Worm (Caenorhabditis elegans) whole organism, mixed stage, embryonic: ENCODE measurements around the gene cdr-3.

Source experiments
- M03D4.4 ChIP-seq: sonication (generic microtip); optimal IDR thresholded peaks from 2 replicates; lab custom pipeline; 2017; ENCODE audit warnings: mild to moderate bottlenecking, missing genetic modification characterization, missing compliant biosample characterization
- bed-3 ChIP-seq: fragments of 200-800 bp; sonication (Bioruptor generic); optimal IDR thresholded peaks from 3 replicates; lab custom pipeline; 2018; ENCODE audit warnings: mild to moderate bottlenecking, missing genetic modification characterization, moderate library complexity, missing compliant biosample characterization
- blmp-1 ChIP-seq: fragments of 150-350 bp; optimal IDR thresholded peaks from 2 replicates; lab custom pipeline; 2014; ENCODE audit warnings: missing biosample characterization, missing genetic modification characterization
- ceh-39 ChIP-seq: fragments of 150-350 bp; optimal IDR thresholded peaks from 2 replicates; lab custom pipeline; 2014; ENCODE audit warnings: missing biosample characterization, missing genetic modification characterization
- ceh-43 ChIP-seq: fragments of 200-800 bp; sonication (Bioruptor generic); optimal IDR thresholded peaks from 2 replicates; lab custom pipeline; 2018; ENCODE audit warnings: mild to moderate bottlenecking, missing genetic modification characterization, moderate library complexity, missing compliant biosample characterization
- ceh-83 ChIP-seq: fragments of 200-800 bp; sonication (Bioruptor generic); optimal IDR thresholded peaks from 2 replicates; lab custom pipeline; 2018; ENCODE audit warnings: mild to moderate bottlenecking, missing genetic modification characterization, missing compliant biosample characterization
- ces-1 ChIP-seq: fragments of 150-350 bp; optimal IDR thresholded peaks from 2 replicates; lab custom pipeline; 2014; ENCODE audit warnings: missing biosample characterization, missing genetic modification reagents, missing genetic modification characterization
- cnd-1 ChIP-seq: fragments of 200-800 bp; sonication (Bioruptor generic); optimal IDR thresholded peaks from 2 replicates; lab custom pipeline; 2018; ENCODE audit warnings: mild to moderate bottlenecking, missing genetic modification characterization, missing compliant biosample characterization
- drap-1 ChIP-seq: fragments of 200-800 bp; sonication (Bioruptor generic); optimal IDR thresholded peaks from 3 replicates; lab custom pipeline; 2018; ENCODE audit warnings: mild to moderate bottlenecking, missing genetic modification characterization, missing compliant biosample characterization
- elt-1 ChIP-seq: sonication (generic microtip); optimal IDR thresholded peaks from 2 replicates; lab custom pipeline; 2017; ENCODE audit warnings: missing genetic modification characterization, mild to moderate bottlenecking, missing compliant biosample characterization, antibody characterized with exemption, moderate library complexity, borderline replicate concordance; ENCODE audit not compliant: insufficient read depth
- elt-3 ChIP-seq: fragments of 150-350 bp; optimal IDR thresholded peaks from 2 replicates; lab custom pipeline; 2014; ENCODE audit warnings: missing biosample characterization, missing genetic modification characterization
- flh-1 ChIP-seq: fragments of 200-800 bp; sonication (Bioruptor generic); optimal IDR thresholded peaks from 2 replicates; lab custom pipeline; 2018; ENCODE audit warnings: mild to moderate bottlenecking, missing genetic modification characterization, moderate library complexity, missing compliant biosample characterization
- ham-2 ChIP-seq: fragments of 200-800 bp; sonication (Bioruptor generic); optimal IDR thresholded peaks from 2 replicates; lab custom pipeline; 2018; ENCODE audit warnings: mild to moderate bottlenecking, missing genetic modification characterization, missing compliant biosample characterization
- hlh-1 ChIP-seq: fragments of 150-350 bp; optimal IDR thresholded peaks from 2 replicates; lab custom pipeline; 2014; ENCODE audit warnings: missing biosample characterization, missing genetic modification reagents, missing genetic modification characterization
- lin-13 ChIP-seq: fragments of 150-350 bp; optimal IDR thresholded peaks from 2 replicates; lab custom pipeline; 2014; ENCODE audit warnings: missing biosample characterization, missing genetic modification characterization
- lsy-2 ChIP-seq: fragments of 150-350 bp; optimal IDR thresholded peaks from 2 replicates; lab custom pipeline; 2014; ENCODE audit warnings: missing biosample characterization, missing genetic modification characterization
- mab-5 ChIP-seq: fragments of 150-350 bp; optimal IDR thresholded peaks from 2 replicates; lab custom pipeline; 2014; ENCODE audit warnings: missing biosample characterization, missing genetic modification characterization
- mep-1 ChIP-seq: fragments of 150-350 bp; optimal IDR thresholded peaks from 2 replicates; lab custom pipeline; 2017; ENCODE audit warnings: missing biosample characterization, missing genetic modification reagents, missing genetic modification characterization, inconsistent platforms
- mls-2 ChIP-seq: sonication (generic microtip); optimal IDR thresholded peaks from 2 replicates; lab custom pipeline; 2016; ENCODE audit warnings: mild to moderate bottlenecking, missing genetic modification characterization, moderate library complexity, missing compliant biosample characterization
- nhr-12 ChIP-seq: fragments of 150-350 bp; optimal IDR thresholded peaks from 2 replicates; lab custom pipeline; 2014; ENCODE audit warnings: missing biosample characterization, missing genetic modification characterization
- nhr-2 ChIP-seq: fragments of 150-350 bp; optimal IDR thresholded peaks from 2 replicates; lab custom pipeline; 2014; ENCODE audit warnings: missing biosample characterization, missing genetic modification characterization
- nhr-237 ChIP-seq: fragments of 150-350 bp; optimal IDR thresholded peaks from 2 replicates; lab custom pipeline; 2014; ENCODE audit warnings: missing biosample characterization, missing genetic modification characterization
- nhr-28 ChIP-seq: fragments of 150-350 bp; optimal IDR thresholded peaks from 2 replicates; lab custom pipeline; 2014; ENCODE audit warnings: missing biosample characterization, missing genetic modification characterization
- nhr-76 ChIP-seq: sonication (generic microtip); optimal IDR thresholded peaks from 2 replicates; lab custom pipeline; 2017; ENCODE audit warnings: missing biosample characterization, missing genetic modification characterization
- pha-4 ChIP-seq: fragments of 150-350 bp; optimal IDR thresholded peaks from 2 replicates; lab custom pipeline; 2018; ENCODE audit warnings: missing biosample characterization, missing genetic modification reagents, missing genetic modification characterization
- sem-2 ChIP-seq: fragments of 200-800 bp; sonication (Bioruptor generic); optimal IDR thresholded peaks from 2 replicates; lab custom pipeline; 2018; ENCODE audit warnings: mild to moderate bottlenecking, missing genetic modification characterization, missing compliant biosample characterization
- snpc-4 ChIP-seq: fragments of 150-350 bp; optimal IDR thresholded peaks from 2 replicates; lab custom pipeline; 2014; ENCODE audit warnings: missing biosample characterization, missing genetic modification characterization
- unc-120 ChIP-seq: sonication (generic microtip); optimal IDR thresholded peaks from 2 replicates; lab custom pipeline; 2017; ENCODE audit warnings: missing genetic modification characterization, missing compliant biosample characterization; ENCODE audit not compliant: poor library complexity, severe bottlenecking
- unc-39 ChIP-seq: fragments of 150-350 bp; optimal IDR thresholded peaks from 2 replicates; lab custom pipeline; 2014; ENCODE audit warnings: missing biosample characterization, missing genetic modification characterization
- unc-62 ChIP-seq: fragments of 150-350 bp; optimal IDR thresholded peaks from 2 replicates; lab custom pipeline; 2014; ENCODE audit warnings: missing biosample characterization, missing genetic modification reagents, missing genetic modification characterization
- ztf-11 ChIP-seq: fragments of 150-350 bp; optimal IDR thresholded peaks from 2 replicates; lab custom pipeline; 2014; ENCODE audit warnings: missing biosample characterization, missing genetic modification characterization

Gene cdr-3

ce11 chrV:12418292-12418691 is 1.1 kb upstream of the cdr-3 start, which contains the start of gene C54D10.3:
TSS of gene C54D10.3 (plus strand) at chrV:12418592.
- TF ChIP-seq ceh-43 (GFP tag; lab: Kevin White, UChicago) (no peak), M03D4.4 (no peak), drap-1 (GFP tag; lab: Kevin White, UChicago) (no peak), nhr-2 (tag; lab: Kevin White, UChicago) (no peak), ceh-39 (tag; lab: Kevin White, UChicago) (no peak), unc-120 (tag; lab: Kevin White, UChicago) (no peak), lin-13 (no peak), nhr-237 (tag; lab: Kevin White, UChicago) (no peak), mls-2 (no peak), nhr-76 (no peak), ces-1 (no peak), elt-1 (tag; lab: Kevin White, UChicago) (no peak), pha-4 (no peak), snpc-4 (no peak), elt-3 (tag; lab: Kevin White, UChicago) (no peak), ham-2 (GFP tag; lab: Kevin White, UChicago) (no peak), hlh-1 (tag; lab: Kevin White, UChicago) (no peak)

- TF ChIP-seq pha-4 (no peak), ztf-11 (tag; lab: Kevin White, UChicago) (no peak), elt-1 (tag; lab: Kevin White, UChicago) (no peak), nhr-12 (no peak), unc-120 (tag; lab: Kevin White, UChicago) (no peak), unc-39 (no peak), sem-2 (GFP tag; lab: Kevin White, UChicago) (no peak), unc-62 (GFP tag; lab: Kevin White, UChicago) (no peak), nhr-28 (tag; lab: Kevin White, UChicago) (no peak), ceh-83 (GFP tag; lab: Kevin White, UChicago) (no peak), hlh-1 (tag; lab: Kevin White, UChicago) (no peak), flh-1 (no peak), mep-1 (tag; lab: Kevin White, UChicago) (no peak), elt-3 (tag; lab: Kevin White, UChicago) (no peak), blmp-1 (tag; lab: Kevin White, UChicago) (no peak), mab-5 (tag; lab: Kevin White, UChicago) (no peak), lsy-2 (tag; lab: Kevin White, UChicago) (no peak), ham-2 (GFP tag; lab: Kevin White, UChicago) (no peak)
Observed at ce11 chrV:12415656-12416055, 1.5 kb downstream of the cdr-3 start, which contains the start of gene cdr-2. TSS of gene cdr-2 (minus strand) at chrV:12415709.

ce11 chrV:12414362-12414761 is 2.8 kb downstream of the cdr-3 start:
- TF ChIP-seq sem-2 (GFP tag; lab: Kevin White, UChicago): no peak
- no peak for TF ChIP-seq pha-4
- TF ChIP-seq drap-1 (GFP tag; lab: Kevin White, UChicago): no peak
- no peak for TF ChIP-seq ham-2 (GFP tag; lab: Kevin White, UChicago)
- TF ChIP-seq elt-1 (tag; lab: Kevin White, UChicago): no peak
- TF ChIP-seq nhr-28 (tag; lab: Kevin White, UChicago): no peak
- no peak for TF ChIP-seq ces-1
- no peak for TF ChIP-seq nhr-12
- no peak for TF ChIP-seq cnd-1 (tag; lab: Kevin White, UChicago)
- TF ChIP-seq nhr-237 (tag; lab: Kevin White, UChicago): no peak

- TF ChIP-seq ces-1 (peak; percentile 22), elt-1 (tag; lab: Kevin White, UChicago) (no peak), M03D4.4 (no peak)
Observed at ce11 chrV:12413651-12414114, 3.5 kb downstream of the cdr-3 start, which contains the start of gene cdr-6. TSS of gene cdr-6 (minus strand) at chrV:12413701.

ce11 chrV:12412321-12412720 is 4.9 kb downstream of the cdr-3 start:
- TF ChIP-seq cnd-1 (tag; lab: Kevin White, UChicago): no peak
- no peak for TF ChIP-seq elt-3 (tag; lab: Kevin White, UChicago)
- TF ChIP-seq snpc-4: no peak
- TF ChIP-seq unc-120 (tag; lab: Kevin White, UChicago): no peak
- TF ChIP-seq nhr-237 (tag; lab: Kevin White, UChicago): no peak
- TF ChIP-seq hlh-1 (tag; lab: Kevin White, UChicago): no peak
- no peak for TF ChIP-seq lin-13
- no peak for TF ChIP-seq unc-39
- no peak for TF ChIP-seq ztf-11 (tag; lab: Kevin White, UChicago)
- TF ChIP-seq nhr-28 (tag; lab: Kevin White, UChicago): no peak
- TF ChIP-seq ham-2 (GFP tag; lab: Kevin White, UChicago): no peak
- no peak for TF ChIP-seq mls-2
- no peak for TF ChIP-seq bed-3 (GFP tag; lab: Kevin White, UChicago)
- TF ChIP-seq, all 35 proteins: peak for 0
